Worm (Caenorhabditis elegans) whole organism, late embryonic: ENCODE results near the gene cpg-1.
A peak's percentile ranks its signal among the peaks of the same experiment; 100 is the strongest.

Source experiments
- C08G9.2 ChIP-seq: sonication (generic microtip); optimal IDR thresholded peaks from 2 replicates; lab custom pipeline; 2016; ENCODE audit warnings: mild to moderate bottlenecking, missing genetic modification characterization, moderate library complexity, missing compliant biosample characterization
- F13H6.1 ChIP-seq: sonication (generic microtip); optimal IDR thresholded peaks from 2 replicates; lab custom pipeline; 2016; ENCODE audit warnings: missing genetic modification characterization, missing compliant biosample characterization
- K02D7.2 ChIP-seq: sonication (generic microtip); optimal IDR thresholded peaks from 2 replicates; lab custom pipeline; 2017; ENCODE audit warnings: mild to moderate bottlenecking, missing genetic modification characterization, missing compliant biosample characterization
- K09A11.1 ChIP-seq: sonication (generic microtip); optimal IDR thresholded peaks from 2 replicates; lab custom pipeline; 2017; ENCODE audit warnings: antibody characterized with exemption, mild to moderate bottlenecking, missing genetic modification characterization, missing compliant biosample characterization; ENCODE audit not compliant: insufficient read depth
- T23F11.4 ChIP-seq: fragments of 200-800 bp; sonication (Bioruptor generic); optimal IDR thresholded peaks from 2 replicates; lab custom pipeline; 2018; ENCODE audit warnings: mild to moderate bottlenecking, missing genetic modification characterization, missing compliant biosample characterization
- ama-1 ChIP-seq: fragments of 150-350 bp; optimal IDR thresholded peaks from 2 replicates; lab custom pipeline; 2014
- ceh-14 ChIP-seq: sonication (generic microtip); optimal IDR thresholded peaks from 2 replicates; lab custom pipeline; 2016; ENCODE audit warnings: missing genotype, missing genetic modification characterization, missing compliant biosample characterization
- ceh-18 ChIP-seq: sonication (generic microtip); optimal IDR thresholded peaks from 2 replicates; lab custom pipeline; 2016; ENCODE audit warnings: missing genetic modification characterization, missing compliant biosample characterization
- ceh-19 ChIP-seq: fragments of 200-800 bp; sonication (Bioruptor generic); optimal IDR thresholded peaks from 2 replicates; lab custom pipeline; 2018; ENCODE audit warnings: mild to moderate bottlenecking, missing genetic modification characterization, missing compliant biosample characterization
- ceh-2 ChIP-seq: sonication (generic microtip); optimal IDR thresholded peaks from 2 replicates; lab custom pipeline; 2016; ENCODE audit warnings: missing genotype, missing genetic modification characterization, missing compliant biosample characterization
- ceh-30 ChIP-seq: fragments of 150-350 bp; optimal IDR thresholded peaks from 2 replicates; lab custom pipeline; 2014; ENCODE audit warnings: missing biosample characterization, missing genetic modification characterization
- ceh-31 ChIP-seq: sonication (generic microtip); optimal IDR thresholded peaks from 2 replicates; lab custom pipeline; 2016; ENCODE audit warnings: missing genetic modification characterization, missing compliant biosample characterization
- ceh-34 ChIP-seq: sonication (generic microtip); optimal IDR thresholded peaks from 2 replicates; lab custom pipeline; 2016; ENCODE audit warnings: mild to moderate bottlenecking, missing genetic modification characterization, missing compliant biosample characterization
- ceh-48 ChIP-seq: sonication (generic microtip); optimal IDR thresholded peaks from 2 replicates; lab custom pipeline; 2016; ENCODE audit warnings: missing genetic modification characterization, inconsistent platforms, missing compliant biosample characterization
- ceh-6 ChIP-seq: fragments of 200-800 bp; sonication (Bioruptor generic); optimal IDR thresholded peaks from 2 replicates; lab custom pipeline; 2018; ENCODE audit warnings: mild to moderate bottlenecking, missing genetic modification characterization, missing compliant biosample characterization
- ceh-9 ChIP-seq: sonication (generic microtip); optimal IDR thresholded peaks from 2 replicates; lab custom pipeline; 2016; ENCODE audit warnings: mild to moderate bottlenecking, missing genetic modification characterization, inconsistent platforms, missing compliant biosample characterization
- che-1 ChIP-seq: sonication (generic microtip); optimal IDR thresholded peaks from 2 replicates; lab custom pipeline; 2016; ENCODE audit warnings: mild to moderate bottlenecking, missing genetic modification characterization, missing compliant biosample characterization
- elt-4 ChIP-seq: sonication (generic microtip); optimal IDR thresholded peaks from 2 replicates; lab custom pipeline; 2016; ENCODE audit warnings: missing genetic modification characterization, missing compliant biosample characterization
- eyg-1 ChIP-seq: sonication (generic microtip); optimal IDR thresholded peaks from 2 replicates; lab custom pipeline; 2016; ENCODE audit warnings: missing genotype, missing genetic modification characterization, missing compliant biosample characterization
- fkh-10 ChIP-seq: fragments of 150-350 bp; optimal IDR thresholded peaks from 2 replicates; lab custom pipeline; 2014; ENCODE audit warnings: missing biosample characterization, missing genetic modification reagents, missing genetic modification characterization
- gmeb-2 ChIP-seq: sonication (generic microtip); optimal IDR thresholded peaks from 2 replicates; lab custom pipeline; 2016; ENCODE audit warnings: missing genetic modification characterization, inconsistent platforms, missing compliant biosample characterization
- hlh-13 ChIP-seq: fragments of 200-800 bp; sonication (Bioruptor generic); optimal IDR thresholded peaks from 2 replicates; lab custom pipeline; 2018; ENCODE audit warnings: mild to moderate bottlenecking, missing genetic modification characterization, missing compliant biosample characterization
- hlh-30 ChIP-seq: sonication (generic microtip); optimal IDR thresholded peaks from 2 replicates; lab custom pipeline; 2017; ENCODE audit warnings: antibody characterized with exemption, missing genetic modification characterization, missing compliant biosample characterization; ENCODE audit not compliant: insufficient read depth
- hlh-6 ChIP-seq: sonication (generic microtip); optimal IDR thresholded peaks from 2 replicates; lab custom pipeline; 2016; ENCODE audit warnings: missing genotype, missing genetic modification characterization, missing compliant biosample characterization
- lim-6 ChIP-seq: sonication (generic microtip); optimal IDR thresholded peaks from 2 replicates; lab custom pipeline; 2016; ENCODE audit warnings: missing genetic modification characterization, missing compliant biosample characterization
- lin-11 ChIP-seq: fragments of 200-800 bp; sonication (Bioruptor generic); optimal IDR thresholded peaks from 2 replicates; lab custom pipeline; 2018; ENCODE audit warnings: mild to moderate bottlenecking, missing genetic modification characterization, missing compliant biosample characterization
- madf-2 ChIP-seq: sonication (generic microtip); optimal IDR thresholded peaks from 2 replicates; lab custom pipeline; 2017; ENCODE audit warnings: missing genetic modification characterization, missing compliant biosample characterization
- mec-3 ChIP-seq: sonication (generic microtip); optimal IDR thresholded peaks from 2 replicates; lab custom pipeline; 2016; ENCODE audit warnings: borderline replicate concordance, missing genetic modification characterization, missing compliant biosample characterization
- nfya-1 ChIP-seq: sonication (generic microtip); optimal IDR thresholded peaks from 2 replicates; lab custom pipeline; 2017; ENCODE audit warnings: missing genetic modification characterization, mild to moderate bottlenecking, missing compliant biosample characterization, antibody characterized with exemption, moderate library complexity
- nhr-232 ChIP-seq: sonication (generic microtip); optimal IDR thresholded peaks from 2 replicates; lab custom pipeline; 2016; ENCODE audit warnings: missing genetic modification characterization, missing compliant biosample characterization
- npax-4 ChIP-seq: sonication (generic microtip); optimal IDR thresholded peaks from 2 replicates; lab custom pipeline; 2016; ENCODE audit warnings: missing genetic modification characterization, missing compliant biosample characterization
- odd-2 ChIP-seq: sonication (generic microtip); optimal IDR thresholded peaks from 2 replicates; lab custom pipeline; 2017; ENCODE audit warnings: antibody characterized with exemption, mild to moderate bottlenecking, missing genetic modification characterization, missing compliant biosample characterization
- pat-9 ChIP-seq: fragments of 200-800 bp; sonication (Bioruptor generic); optimal IDR thresholded peaks from 2 replicates; lab custom pipeline; 2018; ENCODE audit warnings: mild to moderate bottlenecking, missing genetic modification characterization, moderate library complexity, missing compliant biosample characterization
- pros-1 ChIP-seq: fragments of 150-350 bp; optimal IDR thresholded peaks from 2 replicates; lab custom pipeline; 2014; ENCODE audit warnings: missing biosample characterization, missing genetic modification reagents, missing genetic modification characterization
- ref-2 ChIP-seq: sonication (generic microtip); optimal IDR thresholded peaks from 2 replicates; lab custom pipeline; 2016; ENCODE audit warnings: missing genetic modification characterization, missing compliant biosample characterization
- rnt-1 ChIP-seq: sonication (generic microtip); optimal IDR thresholded peaks from 2 replicates; lab custom pipeline; 2016; ENCODE audit warnings: missing genetic modification characterization, missing compliant biosample characterization
- tbx-2 ChIP-seq: sonication (generic microtip); optimal IDR thresholded peaks from 2 replicates; lab custom pipeline; 2016; ENCODE audit warnings: missing genetic modification characterization, missing compliant biosample characterization
- ttx-3 ChIP-seq: sonication (generic microtip); optimal IDR thresholded peaks from 2 replicates; lab custom pipeline; 2016; ENCODE audit warnings: missing genetic modification reagents, missing genetic modification characterization, missing compliant biosample characterization
- unc-3 ChIP-seq, 2 experiments: fragments of 200-800 bp in 1 of 2; sonication (Bioruptor generic) in 1 of 2; sonication (generic microtip) in 1 of 2; conservative IDR thresholded peaks in 1 of 2; optimal IDR thresholded peaks in 1 of 2; 2 replicates each; pipeline versions ENCODE4 v1.3.6 to Lab custom; 2016 to 2022; ENCODE audit warnings: missing compliant biosample characterization in 2 of 2, missing genetic modification characterization in 2 of 2, missing genetic modification reagents in 1 of 2
- unc-42 ChIP-seq: sonication (generic microtip); optimal IDR thresholded peaks from 2 replicates; lab custom pipeline; 2016; ENCODE audit warnings: missing genotype, missing genetic modification characterization, missing compliant biosample characterization
- unc-55 ChIP-seq: sonication (generic microtip); optimal IDR thresholded peaks from 2 replicates; lab custom pipeline; 2017; ENCODE audit warnings: missing biosample characterization, missing genetic modification reagents, missing genetic modification characterization
- unc-86 ChIP-seq: sonication (generic microtip); optimal IDR thresholded peaks from 2 replicates; lab custom pipeline; 2016; ENCODE audit warnings: missing genetic modification characterization, missing compliant biosample characterization
- zip-5 ChIP-seq: sonication (generic microtip); optimal IDR thresholded peaks from 2 replicates; lab custom pipeline; 2016; ENCODE audit warnings: missing genetic modification characterization, missing compliant biosample characterization

Gene cpg-1

ce11 chrIII:4504358-4504757 is 15.2 kb downstream of the cpg-1 start:
- TF ChIP-seq unc-86 (tag; lab: Kevin White, UChicago) (no peak), npax-4 (tag; lab: Kevin White, UChicago) (no peak), K09A11.1 (tag; lab: Kevin White, UChicago) (peak; percentile 28), tbx-2 (tag; lab: Kevin White, UChicago) (peak; percentile 26), ceh-18 (tag; lab: Kevin White, UChicago) (peak; percentile 41), ceh-31 (tag; lab: Kevin White, UChicago) (peak; percentile 39), ceh-30 (no peak), rnt-1 (tag; lab: Kevin White, UChicago) (peak; percentile 23), hlh-30 (tag; lab: Kevin White, UChicago) (no peak), fkh-10 (GFP tag; lab: Kevin White, UChicago) (no peak), unc-55 (GFP tag; lab: Kevin White, UChicago) (no peak), unc-42 (peak; percentile 11), ceh-2 (tag; lab: Kevin White, UChicago) (no peak), nfya-1 (tag; lab: Kevin White, UChicago) (peak; percentile 4), F13H6.1 (tag; lab: Kevin White, UChicago) (no peak), gmeb-2 (no peak), ceh-34 (tag; lab: Kevin White, UChicago) (no peak), ceh-19 (GFP tag; lab: Kevin White, UChicago) (no peak), C08G9.2 (tag; lab: Kevin White, UChicago) (no peak)

- TF ChIP-seq ceh-2 (tag; lab: Kevin White, UChicago) = no peak
- no peak for TF ChIP-seq ceh-9 (tag; lab: Kevin White, UChicago)
- no peak for TF ChIP-seq lin-11 (tag; lab: Kevin White, UChicago)
- no peak for TF ChIP-seq hlh-6 (tag; lab: Kevin White, UChicago)
Measured at ce11 chrIII:4504934-4505484, 15.8 kb downstream of the cpg-1 start.

- no peak for TF ChIP-seq madf-2
- TF ChIP-seq npax-4 (tag; lab: Kevin White, UChicago) = no peak
- TF ChIP-seq ttx-3 (tag; lab: Kevin White, UChicago) = no peak
- TF ChIP-seq mec-3 (tag; lab: Kevin White, UChicago) = no peak
- peak; percentile 69 for TF ChIP-seq ceh-31 (tag; lab: Kevin White, UChicago)
- no peak for TF ChIP-seq ceh-30
- TF ChIP-seq odd-2 (tag; lab: Kevin White, UChicago) = no peak
- no peak for TF ChIP-seq tbx-2 (tag; lab: Kevin White, UChicago)
- no peak for TF ChIP-seq T23F11.4
- peak; percentile 96 for TF ChIP-seq unc-42
- TF ChIP-seq ceh-48 (tag; lab: Kevin White, UChicago) = no peak
- TF ChIP-seq ceh-34 (tag; lab: Kevin White, UChicago) = no peak
- TF ChIP-seq elt-4 (tag; lab: Kevin White, UChicago) = no peak
- no peak for TF ChIP-seq F13H6.1 (tag; lab: Kevin White, UChicago)
- TF ChIP-seq ama-1 (lab: Kevin White, UChicago) = no peak
- TF ChIP-seq nhr-232 (tag; lab: Kevin White, UChicago) = no peak
- TF ChIP-seq pat-9 = no peak
- peak; percentile 54 for TF ChIP-seq ceh-14 (tag; lab: Kevin White, UChicago)
- TF ChIP-seq che-1 = no peak
- TF ChIP-seq fkh-10 (GFP tag; lab: Kevin White, UChicago) = no peak
- peak; percentile 12 for TF ChIP-seq K02D7.2
- TF ChIP-seq ceh-6 (GFP tag; lab: Kevin White, UChicago) = no peak
- TF ChIP-seq ref-2 (tag; lab: Kevin White, UChicago) = no peak
- TF ChIP-seq unc-86 (tag; lab: Kevin White, UChicago) = no peak
- peak; percentile 28 for TF ChIP-seq pros-1
- no peak for TF ChIP-seq zip-5
- TF ChIP-seq unc-3 (GFP tag; conservative IDR thresholded peaks at IDR 0.05; lab: Robert Waterston, UW) = no peak
- TF ChIP-seq unc-3 (tag; optimal IDR thresholded peaks at IDR 0.05; lab: Kevin White, UChicago) = no peak
- no peak for TF ChIP-seq hlh-6 (tag; lab: Kevin White, UChicago)
- TF ChIP-seq eyg-1 (tag; lab: Kevin White, UChicago) = no peak
- TF ChIP-seq hlh-13 (GFP tag; lab: Kevin White, UChicago) = no peak
- TF ChIP-seq lim-6 (tag; lab: Kevin White, UChicago) = peak; percentile 4
Measured at ce11 chrIII:4505726-4506125, 16.6 kb downstream of the cpg-1 start.
